Worm (Caenorhabditis elegans) whole organism, L4 larva: ENCODE results near the gene C01G12.16.

Experiments used
- egl-27 ChIP-seq: sonication (generic microtip); optimal IDR thresholded peaks from 3 replicates; lab custom pipeline; 2017; ENCODE audit warnings: missing biosample characterization, missing genetic modification reagents, missing genetic modification characterization
- fos-1 ChIP-seq: fragments of 150-350 bp; optimal IDR thresholded peaks from 2 replicates; lab custom pipeline; 2014; ENCODE audit warnings: missing biosample characterization, missing genetic modification characterization
- mdl-1 ChIP-seq, 2 experiments: fragments of 150-350 bp in 1 of 2; sonication (generic microtip) in 1 of 2; optimal IDR thresholded peaks; 2 replicates each; lab custom pipeline; 2014 to 2017; ENCODE audit warnings: missing biosample characterization in 2 of 2, missing genetic modification characterization in 2 of 2
- mdt-29 ChIP-seq: fragments of 200-800 bp; sonication (Bioruptor generic); IDR thresholded peaks from 2 replicates; pipeline ENCODE4 v1.3.6; 2022; ENCODE audit warnings: missing genetic modification reagents, missing genetic modification characterization, missing compliant biosample characterization
- nhr-25 ChIP-seq: sonication (generic microtip); optimal IDR thresholded peaks from 2 replicates; lab custom pipeline; 2017; ENCODE audit warnings: missing genetic modification characterization, mild to moderate bottlenecking, missing compliant biosample characterization, antibody characterized with exemption, moderate library complexity, borderline replicate concordance; ENCODE audit not compliant: insufficient read depth
- skn-1 ChIP-seq: fragments of 150-350 bp; optimal IDR thresholded peaks from 2 replicates; lab custom pipeline; 2014; ENCODE audit warnings: missing biosample characterization, missing genetic modification characterization

- TF ChIP-seq fos-1 (no peak), mdt-29 (GFP tag; lab: Robert Waterston, UW) (no peak), egl-27 (tag; lab: Kevin White, UChicago) (no peak), mdl-1 (tag; optimal IDR thresholded peaks at IDR 0.05; lab: Kevin White, UChicago) (no peak), nhr-25 (no peak), skn-1 (tag; lab: Kevin White, UChicago) (no peak)
Observed at ce11 chrIII:4123277-4123676, 37.8 kb upstream of the C01G12.16 start.
